Worm (Caenorhabditis elegans) whole organism, mixed stage, embryonic: ENCODE measurements around the gene gtf-2E2.

Experiments
- M03D4.4 ChIP-seq: sonication (generic microtip); optimal IDR thresholded peaks from 2 replicates; lab custom pipeline; 2017; ENCODE audit warnings: mild to moderate bottlenecking, missing genetic modification characterization, missing compliant biosample characterization
- bed-3 ChIP-seq: fragments of 200-800 bp; sonication (Bioruptor generic); optimal IDR thresholded peaks from 3 replicates; lab custom pipeline; 2018; ENCODE audit warnings: mild to moderate bottlenecking, missing genetic modification characterization, moderate library complexity, missing compliant biosample characterization
- blmp-1 ChIP-seq: fragments of 150-350 bp; optimal IDR thresholded peaks from 2 replicates; lab custom pipeline; 2014; ENCODE audit warnings: missing biosample characterization, missing genetic modification characterization
- ceh-39 ChIP-seq: fragments of 150-350 bp; optimal IDR thresholded peaks from 2 replicates; lab custom pipeline; 2014; ENCODE audit warnings: missing biosample characterization, missing genetic modification characterization
- ceh-43 ChIP-seq: fragments of 200-800 bp; sonication (Bioruptor generic); optimal IDR thresholded peaks from 2 replicates; lab custom pipeline; 2018; ENCODE audit warnings: mild to moderate bottlenecking, missing genetic modification characterization, moderate library complexity, missing compliant biosample characterization
- ceh-83 ChIP-seq: fragments of 200-800 bp; sonication (Bioruptor generic); optimal IDR thresholded peaks from 2 replicates; lab custom pipeline; 2018; ENCODE audit warnings: mild to moderate bottlenecking, missing genetic modification characterization, missing compliant biosample characterization
- cnd-1 ChIP-seq: fragments of 200-800 bp; sonication (Bioruptor generic); optimal IDR thresholded peaks from 2 replicates; lab custom pipeline; 2018; ENCODE audit warnings: mild to moderate bottlenecking, missing genetic modification characterization, missing compliant biosample characterization
- drap-1 ChIP-seq: fragments of 200-800 bp; sonication (Bioruptor generic); optimal IDR thresholded peaks from 3 replicates; lab custom pipeline; 2018; ENCODE audit warnings: mild to moderate bottlenecking, missing genetic modification characterization, missing compliant biosample characterization
- elt-1 ChIP-seq: sonication (generic microtip); optimal IDR thresholded peaks from 2 replicates; lab custom pipeline; 2017; ENCODE audit warnings: missing genetic modification characterization, mild to moderate bottlenecking, missing compliant biosample characterization, antibody characterized with exemption, moderate library complexity, borderline replicate concordance; ENCODE audit not compliant: insufficient read depth
- elt-3 ChIP-seq: fragments of 150-350 bp; optimal IDR thresholded peaks from 2 replicates; lab custom pipeline; 2014; ENCODE audit warnings: missing biosample characterization, missing genetic modification characterization
- flh-1 ChIP-seq: fragments of 200-800 bp; sonication (Bioruptor generic); optimal IDR thresholded peaks from 2 replicates; lab custom pipeline; 2018; ENCODE audit warnings: mild to moderate bottlenecking, missing genetic modification characterization, moderate library complexity, missing compliant biosample characterization
- ham-2 ChIP-seq: fragments of 200-800 bp; sonication (Bioruptor generic); optimal IDR thresholded peaks from 2 replicates; lab custom pipeline; 2018; ENCODE audit warnings: mild to moderate bottlenecking, missing genetic modification characterization, missing compliant biosample characterization
- lin-13 ChIP-seq: fragments of 150-350 bp; optimal IDR thresholded peaks from 2 replicates; lab custom pipeline; 2014; ENCODE audit warnings: missing biosample characterization, missing genetic modification characterization
- lin-32 ChIP-seq: fragments of 200-800 bp; sonication (Bioruptor generic); optimal IDR thresholded peaks from 2 replicates; lab custom pipeline; 2018; ENCODE audit warnings: mild to moderate bottlenecking, missing genetic modification characterization, missing compliant biosample characterization
- lsy-2 ChIP-seq: fragments of 150-350 bp; optimal IDR thresholded peaks from 2 replicates; lab custom pipeline; 2014; ENCODE audit warnings: missing biosample characterization, missing genetic modification characterization
- mab-5 ChIP-seq: fragments of 150-350 bp; optimal IDR thresholded peaks from 2 replicates; lab custom pipeline; 2014; ENCODE audit warnings: missing biosample characterization, missing genetic modification characterization
- mep-1 ChIP-seq: fragments of 150-350 bp; optimal IDR thresholded peaks from 2 replicates; lab custom pipeline; 2017; ENCODE audit warnings: missing biosample characterization, missing genetic modification reagents, missing genetic modification characterization, inconsistent platforms
- nhr-2 ChIP-seq: fragments of 150-350 bp; optimal IDR thresholded peaks from 2 replicates; lab custom pipeline; 2014; ENCODE audit warnings: missing biosample characterization, missing genetic modification characterization
- nhr-237 ChIP-seq: fragments of 150-350 bp; optimal IDR thresholded peaks from 2 replicates; lab custom pipeline; 2014; ENCODE audit warnings: missing biosample characterization, missing genetic modification characterization
- nhr-28 ChIP-seq: fragments of 150-350 bp; optimal IDR thresholded peaks from 2 replicates; lab custom pipeline; 2014; ENCODE audit warnings: missing biosample characterization, missing genetic modification characterization
- nhr-76 ChIP-seq: sonication (generic microtip); optimal IDR thresholded peaks from 2 replicates; lab custom pipeline; 2017; ENCODE audit warnings: missing biosample characterization, missing genetic modification characterization
- pha-4 ChIP-seq: fragments of 150-350 bp; optimal IDR thresholded peaks from 2 replicates; lab custom pipeline; 2018; ENCODE audit warnings: missing biosample characterization, missing genetic modification reagents, missing genetic modification characterization
- sem-2 ChIP-seq: fragments of 200-800 bp; sonication (Bioruptor generic); optimal IDR thresholded peaks from 2 replicates; lab custom pipeline; 2018; ENCODE audit warnings: mild to moderate bottlenecking, missing genetic modification characterization, missing compliant biosample characterization
- snpc-4 ChIP-seq: fragments of 150-350 bp; optimal IDR thresholded peaks from 2 replicates; lab custom pipeline; 2014; ENCODE audit warnings: missing biosample characterization, missing genetic modification characterization
- sptf-1 ChIP-seq: sonication (generic microtip); optimal IDR thresholded peaks from 2 replicates; lab custom pipeline; 2017; ENCODE audit warnings: mild to moderate bottlenecking, missing genetic modification characterization, moderate library complexity, missing compliant biosample characterization
- tbx-8 ChIP-seq: fragments of 200-800 bp; sonication (Bioruptor generic); optimal IDR thresholded peaks from 2 replicates; lab custom pipeline; 2018; ENCODE audit warnings: mild to moderate bottlenecking, missing genetic modification characterization, moderate library complexity, missing compliant biosample characterization
- unc-120 ChIP-seq: sonication (generic microtip); optimal IDR thresholded peaks from 2 replicates; lab custom pipeline; 2017; ENCODE audit warnings: missing genetic modification characterization, missing compliant biosample characterization; ENCODE audit not compliant: poor library complexity, severe bottlenecking
- unc-39 ChIP-seq: fragments of 150-350 bp; optimal IDR thresholded peaks from 2 replicates; lab custom pipeline; 2014; ENCODE audit warnings: missing biosample characterization, missing genetic modification characterization
- unc-62 ChIP-seq: fragments of 150-350 bp; optimal IDR thresholded peaks from 2 replicates; lab custom pipeline; 2014; ENCODE audit warnings: missing biosample characterization, missing genetic modification reagents, missing genetic modification characterization
- zip-8 ChIP-seq: fragments of 150-350 bp; optimal IDR thresholded peaks from 2 replicates; lab custom pipeline; 2014; ENCODE audit warnings: missing biosample characterization, missing genetic modification characterization
- ztf-11 ChIP-seq: fragments of 150-350 bp; optimal IDR thresholded peaks from 2 replicates; lab custom pipeline; 2014; ENCODE audit warnings: missing biosample characterization, missing genetic modification characterization

gtf-2E2 gene

DNA sequence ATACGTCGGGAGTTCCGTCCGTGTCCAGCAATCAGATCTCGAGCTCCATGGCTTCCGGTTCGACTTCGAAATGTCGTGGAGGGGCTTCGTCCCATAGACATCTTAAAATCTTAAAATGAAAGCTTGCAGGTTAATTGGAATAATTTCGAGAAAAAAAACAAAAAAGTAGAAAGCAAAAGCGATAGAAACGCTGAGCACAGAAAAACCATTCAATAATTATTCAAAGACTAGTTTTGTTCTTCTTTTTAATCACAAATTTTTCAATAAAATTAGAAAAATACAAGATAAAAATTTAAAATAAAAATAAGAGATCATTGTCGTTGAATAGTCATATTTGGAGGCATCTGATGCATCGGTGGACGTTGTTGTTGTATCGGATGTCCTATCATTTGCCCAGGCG is 15.3 kb downstream of the gtf-2E2 start, which contains the start of gene age-1:
TSS of gene age-1 (minus strand) at position 101 of the 400 bp plus-strand sequence.
- TF ChIP-seq drap-1, result no peak

DNA sequence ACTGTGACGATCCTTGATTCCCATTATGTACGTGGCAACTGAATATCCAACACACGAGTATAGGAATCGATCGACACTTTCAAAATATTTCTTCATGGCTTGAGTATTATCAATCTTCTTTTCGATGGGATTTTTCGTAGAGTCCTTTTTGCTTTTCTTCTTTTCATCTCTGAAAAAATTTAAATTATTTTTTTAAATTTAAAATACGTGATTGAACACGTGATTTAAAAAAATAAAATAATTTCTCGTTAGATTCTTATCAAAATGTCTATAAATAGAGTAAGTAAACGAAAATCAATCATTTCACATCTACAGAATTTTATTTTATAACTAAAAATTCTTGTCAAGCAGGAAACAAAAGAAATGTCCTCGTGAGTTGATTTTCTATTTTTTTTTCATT is 21.0 kb downstream of the gtf-2E2 start, which contains the start of gene Y62F5A.10:
TSS of gene Y62F5A.10 (plus strand) at position 301 of the 400 bp plus-strand sequence.
- TF ChIP-seq drap-1, result no peak
- TF ChIP-seq ceh-39 (tag; lab: Kevin White, UChicago), result no peak
- TF ChIP-seq nhr-76 (tag; lab: Kevin White, UChicago), result no peak
- TF ChIP-seq nhr-2 (tag; lab: Kevin White, UChicago), result no peak
- no peak for TF ChIP-seq ham-2 (GFP tag; lab: Kevin White, UChicago)
- TF ChIP-seq tbx-8 (GFP tag; lab: Kevin White, UChicago), result no peak
- TF ChIP-seq lin-32 (GFP tag; lab: Kevin White, UChicago), result no peak
- no peak for TF ChIP-seq nhr-237 (tag; lab: Kevin White, UChicago)
- TF ChIP-seq blmp-1 (tag; lab: Kevin White, UChicago), result no peak
- no peak for TF ChIP-seq flh-1 (GFP tag; lab: Kevin White, UChicago)
- no peak for TF ChIP-seq ceh-83 (GFP tag; lab: Kevin White, UChicago)

DNA sequence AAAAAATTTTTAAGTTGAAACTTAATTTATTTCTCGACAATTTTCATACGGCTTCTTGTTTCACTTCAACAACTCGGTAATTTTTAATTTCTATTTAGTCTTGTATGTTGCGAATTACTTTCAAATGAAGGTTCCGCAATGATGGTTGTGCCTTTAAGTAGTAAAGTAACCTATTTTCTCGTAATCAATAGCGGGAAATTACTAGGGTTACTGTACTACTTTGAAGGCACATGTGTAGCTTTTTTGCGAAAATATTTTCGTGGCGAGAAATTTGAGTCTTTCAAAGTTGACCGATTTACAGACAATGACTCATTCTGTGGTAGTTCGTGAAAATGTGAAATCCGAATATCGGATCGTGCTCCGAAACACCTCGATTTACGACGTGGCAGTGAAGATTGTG is 24.1 kb downstream of the gtf-2E2 start, which contains the start of gene B0334.10:
TSS of gene B0334.10 (plus strand) at position 301 of the 400 bp plus-strand sequence.
- TF ChIP-seq flh-1 (GFP tag; lab: Kevin White, UChicago), result no peak
- no peak for TF ChIP-seq M03D4.4 (tag; lab: Kevin White, UChicago)
- no peak for TF ChIP-seq ham-2 (GFP tag; lab: Kevin White, UChicago)
- TF ChIP-seq lin-32 (GFP tag; lab: Kevin White, UChicago), result no peak
- no peak for TF ChIP-seq cnd-1 (tag; lab: Kevin White, UChicago)
- no peak for TF ChIP-seq elt-1
- no peak for TF ChIP-seq unc-120 (tag; lab: Kevin White, UChicago)
- TF ChIP-seq lin-13, result no peak
- no peak for TF ChIP-seq bed-3 (GFP tag; lab: Kevin White, UChicago)
- TF ChIP-seq pha-4 (tag; lab: Kevin White, UChicago), result no peak
- TF ChIP-seq ceh-43 (GFP tag; lab: Kevin White, UChicago), result no peak
- TF ChIP-seq elt-3, result no peak
- no peak for TF ChIP-seq zip-8 (tag; lab: Kevin White, UChicago)
- no peak for TF ChIP-seq mab-5
- TF ChIP-seq nhr-28 (tag; lab: Kevin White, UChicago), result no peak
- TF ChIP-seq ceh-39 (tag; lab: Kevin White, UChicago), result no peak
- TF ChIP-seq, all 35 proteins: peak for 0

DNA sequence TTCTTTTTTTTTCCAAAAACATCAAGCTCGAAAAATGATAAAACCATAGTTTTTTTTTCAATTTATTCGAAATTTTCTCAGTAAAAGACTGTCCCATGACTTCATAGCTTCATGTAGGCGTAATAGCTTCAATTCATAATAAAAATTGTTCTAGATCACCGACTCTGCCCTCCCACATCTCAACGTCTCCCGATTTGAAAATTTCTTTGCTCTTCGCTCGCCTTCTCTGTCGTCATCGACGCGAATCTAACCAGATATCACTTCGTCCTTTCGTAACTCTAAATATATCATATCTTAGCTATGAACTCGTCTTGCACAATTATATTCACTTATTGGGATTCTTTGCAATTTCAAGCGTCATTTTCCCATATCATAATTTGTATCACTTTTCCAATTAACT is 27.5 kb downstream of the gtf-2E2 start, which contains the start of gene srh-44:
TSS of gene srh-44 (plus strand) at position 301 of the 400 bp plus-strand sequence.
- TF ChIP-seq nhr-76 (tag; lab: Kevin White, UChicago) (no peak), lsy-2 (no peak), unc-62 (GFP tag; lab: Kevin White, UChicago) (no peak), sptf-1 (tag; lab: Kevin White, UChicago) (no peak), sem-2 (GFP tag; lab: Kevin White, UChicago) (no peak), nhr-28 (tag; lab: Kevin White, UChicago) (no peak), snpc-4 (tag; lab: Kevin White, UChicago) (no peak), ztf-11 (tag; lab: Kevin White, UChicago) (no peak), M03D4.4 (tag; lab: Kevin White, UChicago) (no peak), elt-3 (no peak), ceh-83 (GFP tag; lab: Kevin White, UChicago) (no peak), ham-2 (GFP tag; lab: Kevin White, UChicago) (no peak), blmp-1 (tag; lab: Kevin White, UChicago) (no peak)

DNA sequence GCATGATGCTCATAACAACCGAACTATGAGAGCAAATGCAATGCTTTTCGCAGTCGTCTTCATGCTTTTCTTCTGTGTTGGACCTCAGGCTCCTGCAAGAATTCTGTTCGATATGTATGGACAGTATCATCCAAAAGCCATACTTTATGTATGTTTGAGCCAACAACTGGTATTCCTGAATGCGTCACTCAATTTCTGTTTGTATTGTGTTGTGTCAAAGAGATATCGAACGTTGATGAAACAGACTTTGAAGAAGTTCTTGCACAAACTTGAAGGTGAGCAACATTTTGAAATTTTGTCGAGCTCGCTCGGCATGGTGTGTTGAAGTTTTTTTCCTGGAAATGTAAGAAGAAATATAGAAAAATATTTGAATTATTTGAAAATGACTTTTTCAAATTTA is 29.4 kb downstream of the gtf-2E2 start:
- no peak for TF ChIP-seq unc-39 (tag; lab: Kevin White, UChicago)
- no peak for TF ChIP-seq ham-2 (GFP tag; lab: Kevin White, UChicago)
- no peak for TF ChIP-seq nhr-237 (tag; lab: Kevin White, UChicago)
- TF ChIP-seq unc-62 (GFP tag; lab: Kevin White, UChicago), result no peak
- no peak for TF ChIP-seq sem-2 (GFP tag; lab: Kevin White, UChicago)
- TF ChIP-seq mep-1 (tag; lab: Kevin White, UChicago), result no peak
